Worm (Caenorhabditis elegans) whole organism, mixed stage, embryonic: ENCODE results near the gene srx-50.

Source experiments
- M03D4.4 ChIP-seq: sonication (generic microtip); optimal IDR thresholded peaks from 2 replicates; lab custom pipeline; 2017; ENCODE audit warnings: mild to moderate bottlenecking, missing genetic modification characterization, missing compliant biosample characterization
- blmp-1 ChIP-seq: fragments of 150-350 bp; optimal IDR thresholded peaks from 2 replicates; lab custom pipeline; 2014; ENCODE audit warnings: missing biosample characterization, missing genetic modification characterization
- ceh-39 ChIP-seq: fragments of 150-350 bp; optimal IDR thresholded peaks from 2 replicates; lab custom pipeline; 2014; ENCODE audit warnings: missing biosample characterization, missing genetic modification characterization
- ceh-43 ChIP-seq: fragments of 200-800 bp; sonication (Bioruptor generic); optimal IDR thresholded peaks from 2 replicates; lab custom pipeline; 2018; ENCODE audit warnings: mild to moderate bottlenecking, missing genetic modification characterization, moderate library complexity, missing compliant biosample characterization
- ceh-83 ChIP-seq: fragments of 200-800 bp; sonication (Bioruptor generic); optimal IDR thresholded peaks from 2 replicates; lab custom pipeline; 2018; ENCODE audit warnings: mild to moderate bottlenecking, missing genetic modification characterization, missing compliant biosample characterization
- ces-1 ChIP-seq: fragments of 150-350 bp; optimal IDR thresholded peaks from 2 replicates; lab custom pipeline; 2014; ENCODE audit warnings: missing biosample characterization, missing genetic modification reagents, missing genetic modification characterization
- elt-1 ChIP-seq: sonication (generic microtip); optimal IDR thresholded peaks from 2 replicates; lab custom pipeline; 2017; ENCODE audit warnings: missing genetic modification characterization, mild to moderate bottlenecking, missing compliant biosample characterization, antibody characterized with exemption, moderate library complexity, borderline replicate concordance; ENCODE audit not compliant: insufficient read depth
- ham-2 ChIP-seq: fragments of 200-800 bp; sonication (Bioruptor generic); optimal IDR thresholded peaks from 2 replicates; lab custom pipeline; 2018; ENCODE audit warnings: mild to moderate bottlenecking, missing genetic modification characterization, missing compliant biosample characterization
- hlh-1 ChIP-seq: fragments of 150-350 bp; optimal IDR thresholded peaks from 2 replicates; lab custom pipeline; 2014; ENCODE audit warnings: missing biosample characterization, missing genetic modification reagents, missing genetic modification characterization
- lin-13 ChIP-seq: fragments of 150-350 bp; optimal IDR thresholded peaks from 2 replicates; lab custom pipeline; 2014; ENCODE audit warnings: missing biosample characterization, missing genetic modification characterization
- lin-32 ChIP-seq: fragments of 200-800 bp; sonication (Bioruptor generic); optimal IDR thresholded peaks from 2 replicates; lab custom pipeline; 2018; ENCODE audit warnings: mild to moderate bottlenecking, missing genetic modification characterization, missing compliant biosample characterization
- lsy-2 ChIP-seq: fragments of 150-350 bp; optimal IDR thresholded peaks from 2 replicates; lab custom pipeline; 2014; ENCODE audit warnings: missing biosample characterization, missing genetic modification characterization
- mep-1 ChIP-seq: fragments of 150-350 bp; optimal IDR thresholded peaks from 2 replicates; lab custom pipeline; 2017; ENCODE audit warnings: missing biosample characterization, missing genetic modification reagents, missing genetic modification characterization, inconsistent platforms
- mls-2 ChIP-seq: sonication (generic microtip); optimal IDR thresholded peaks from 2 replicates; lab custom pipeline; 2016; ENCODE audit warnings: mild to moderate bottlenecking, missing genetic modification characterization, moderate library complexity, missing compliant biosample characterization
- nhr-12 ChIP-seq: fragments of 150-350 bp; optimal IDR thresholded peaks from 2 replicates; lab custom pipeline; 2014; ENCODE audit warnings: missing biosample characterization, missing genetic modification characterization
- nhr-2 ChIP-seq: fragments of 150-350 bp; optimal IDR thresholded peaks from 2 replicates; lab custom pipeline; 2014; ENCODE audit warnings: missing biosample characterization, missing genetic modification characterization
- nhr-237 ChIP-seq: fragments of 150-350 bp; optimal IDR thresholded peaks from 2 replicates; lab custom pipeline; 2014; ENCODE audit warnings: missing biosample characterization, missing genetic modification characterization
- nhr-28 ChIP-seq: fragments of 150-350 bp; optimal IDR thresholded peaks from 2 replicates; lab custom pipeline; 2014; ENCODE audit warnings: missing biosample characterization, missing genetic modification characterization
- nhr-76 ChIP-seq: sonication (generic microtip); optimal IDR thresholded peaks from 2 replicates; lab custom pipeline; 2017; ENCODE audit warnings: missing biosample characterization, missing genetic modification characterization
- pha-4 ChIP-seq: fragments of 150-350 bp; optimal IDR thresholded peaks from 2 replicates; lab custom pipeline; 2018; ENCODE audit warnings: missing biosample characterization, missing genetic modification reagents, missing genetic modification characterization
- snpc-4 ChIP-seq: fragments of 150-350 bp; optimal IDR thresholded peaks from 2 replicates; lab custom pipeline; 2014; ENCODE audit warnings: missing biosample characterization, missing genetic modification characterization
- sptf-1 ChIP-seq: sonication (generic microtip); optimal IDR thresholded peaks from 2 replicates; lab custom pipeline; 2017; ENCODE audit warnings: mild to moderate bottlenecking, missing genetic modification characterization, moderate library complexity, missing compliant biosample characterization
- tbx-8 ChIP-seq: fragments of 200-800 bp; sonication (Bioruptor generic); optimal IDR thresholded peaks from 2 replicates; lab custom pipeline; 2018; ENCODE audit warnings: mild to moderate bottlenecking, missing genetic modification characterization, moderate library complexity, missing compliant biosample characterization
- unc-120 ChIP-seq: sonication (generic microtip); optimal IDR thresholded peaks from 2 replicates; lab custom pipeline; 2017; ENCODE audit warnings: missing genetic modification characterization, missing compliant biosample characterization; ENCODE audit not compliant: poor library complexity, severe bottlenecking
- unc-39 ChIP-seq: fragments of 150-350 bp; optimal IDR thresholded peaks from 2 replicates; lab custom pipeline; 2014; ENCODE audit warnings: missing biosample characterization, missing genetic modification characterization
- unc-62 ChIP-seq: fragments of 150-350 bp; optimal IDR thresholded peaks from 2 replicates; lab custom pipeline; 2014; ENCODE audit warnings: missing biosample characterization, missing genetic modification reagents, missing genetic modification characterization
- zip-8 ChIP-seq: fragments of 150-350 bp; optimal IDR thresholded peaks from 2 replicates; lab custom pipeline; 2014; ENCODE audit warnings: missing biosample characterization, missing genetic modification characterization
- ztf-11 ChIP-seq: fragments of 150-350 bp; optimal IDR thresholded peaks from 2 replicates; lab custom pipeline; 2014; ENCODE audit warnings: missing biosample characterization, missing genetic modification characterization

The srx-50 gene

DNA sequence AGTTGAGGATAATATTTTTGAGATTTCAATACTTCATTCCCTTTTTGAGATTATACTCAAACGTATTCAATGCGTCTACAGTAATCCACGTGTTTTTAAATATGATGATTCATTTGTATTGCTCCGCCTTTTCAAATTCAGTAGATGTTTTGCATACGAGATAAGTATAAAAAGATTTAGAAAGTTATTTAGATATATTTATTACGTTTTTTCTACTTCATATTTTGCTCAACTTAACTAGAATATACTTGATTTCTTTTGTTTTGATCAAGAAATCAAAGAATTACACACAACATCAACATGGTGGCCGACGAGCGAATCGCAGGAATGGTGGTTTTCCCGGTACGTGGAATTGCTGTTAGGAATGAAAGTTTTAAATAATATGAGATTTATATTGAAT is at the start of gene srx-50:
Gene srx-50 (plus strand): TSS at position 301 of the 400 bp plus-strand sequence.
- no peak for TF ChIP-seq hlh-1
- TF ChIP-seq ham-2 (GFP tag; lab: Kevin White, UChicago), result no peak
- no peak for TF ChIP-seq lsy-2
- TF ChIP-seq zip-8, result no peak
- no peak for TF ChIP-seq nhr-76 (tag; lab: Kevin White, UChicago)
- TF ChIP-seq ceh-43 (GFP tag; lab: Kevin White, UChicago), result no peak
- no peak for TF ChIP-seq snpc-4

DNA sequence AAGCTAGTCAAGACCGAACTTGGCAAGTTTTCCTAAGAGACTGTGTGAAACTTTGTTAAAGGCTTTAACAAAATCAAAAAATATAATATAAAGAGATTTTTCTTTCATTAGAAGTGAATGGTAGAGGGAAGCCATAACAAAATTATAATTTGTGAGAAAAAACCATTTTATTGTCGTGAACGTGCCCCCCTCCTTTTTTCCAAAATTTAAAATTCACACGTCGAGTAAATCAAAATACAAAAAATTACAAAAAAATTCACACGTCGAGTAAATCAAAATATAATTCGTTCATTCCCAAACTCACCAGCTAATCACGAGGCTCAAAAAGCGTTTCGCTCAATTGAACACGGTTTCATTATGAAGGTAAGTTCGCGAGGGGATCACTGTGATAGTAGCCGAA is 48.2 kb upstream of the srx-50 start, which contains the start of gene C25A8.2:
Gene C25A8.2 (plus strand): TSS at position 301 of the 400 bp plus-strand sequence.
- TF ChIP-seq elt-1 (tag; lab: Kevin White, UChicago), result no peak
- no peak for TF ChIP-seq hlh-1
- TF ChIP-seq nhr-12 (tag; lab: Kevin White, UChicago), result no peak
- no peak for TF ChIP-seq nhr-28 (tag; lab: Kevin White, UChicago)
- TF ChIP-seq pha-4 (tag; lab: Kevin White, UChicago), result no peak
- no peak for TF ChIP-seq unc-62 (GFP tag; lab: Kevin White, UChicago)
- TF ChIP-seq M03D4.4 (tag; lab: Kevin White, UChicago), result no peak
- no peak for TF ChIP-seq lsy-2
- TF ChIP-seq ceh-39 (tag; lab: Kevin White, UChicago), result no peak
- no peak for TF ChIP-seq nhr-2 (tag; lab: Kevin White, UChicago)
- no peak for TF ChIP-seq ham-2 (GFP tag; lab: Kevin White, UChicago)
- TF ChIP-seq nhr-76 (tag; lab: Kevin White, UChicago), result no peak
- TF ChIP-seq ces-1 (GFP tag; lab: Kevin White, UChicago), result no peak
- TF ChIP-seq ceh-43 (GFP tag; lab: Kevin White, UChicago), result no peak
- no peak for TF ChIP-seq mls-2 (tag; lab: Kevin White, UChicago)
- no peak for TF ChIP-seq lin-32 (GFP tag; lab: Kevin White, UChicago)
- no peak for TF ChIP-seq snpc-4
- no peak for TF ChIP-seq nhr-237
- no peak for TF ChIP-seq lin-13 (tag; lab: Kevin White, UChicago)
- no peak for TF ChIP-seq ceh-83 (GFP tag; lab: Kevin White, UChicago)

DNA sequence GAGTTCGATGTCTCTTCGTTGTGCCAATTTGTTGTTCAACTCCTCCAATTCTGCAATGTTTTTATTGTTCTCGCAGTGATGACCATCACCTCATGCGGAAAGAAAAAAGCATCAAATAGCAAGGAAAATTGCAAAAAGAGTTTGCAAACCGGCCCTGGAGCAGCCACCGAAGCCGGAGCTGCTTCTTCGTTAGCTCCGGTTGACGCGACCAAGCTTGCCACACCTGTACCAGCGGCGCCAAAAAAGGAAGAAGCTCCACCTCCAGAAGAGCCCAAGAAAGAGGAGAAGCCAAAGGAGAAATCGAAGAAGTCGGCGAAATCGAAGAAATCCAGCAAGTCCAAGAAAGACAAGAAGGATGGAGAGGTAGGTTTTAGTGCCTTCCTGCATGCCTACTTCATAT is 47.6 kb upstream of the srx-50 start:
- TF ChIP-seq nhr-76 (tag; lab: Kevin White, UChicago), result no peak
- TF ChIP-seq unc-39, result no peak
- no peak for TF ChIP-seq M03D4.4 (tag; lab: Kevin White, UChicago)

DNA sequence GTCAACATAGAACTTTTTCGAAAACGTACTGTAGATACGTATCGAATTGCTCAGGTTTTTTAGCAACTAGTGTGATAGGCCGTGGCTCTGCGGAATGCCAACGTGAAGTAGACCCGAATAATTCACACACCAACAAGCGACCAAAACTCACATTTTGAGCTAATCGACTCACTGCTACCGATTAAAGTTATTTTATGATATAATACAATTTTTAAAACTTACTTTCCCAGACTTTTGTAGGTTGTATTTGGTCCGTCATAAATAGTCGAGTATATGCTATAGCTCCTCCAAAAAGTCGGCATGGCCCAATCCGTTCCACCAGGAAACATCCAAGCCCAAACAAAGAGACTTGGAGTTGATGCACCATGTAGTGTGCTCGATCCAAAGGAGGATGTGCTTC is 46.9 kb upstream of the srx-50 start, which contains the start of gene C25A8.1:
Gene C25A8.1 (plus strand): TSS at position 301 of the 400 bp plus-strand sequence.
- no peak for TF ChIP-seq ceh-43 (GFP tag; lab: Kevin White, UChicago)
- TF ChIP-seq unc-120, result no peak
- TF ChIP-seq lin-13 (tag; lab: Kevin White, UChicago), result no peak
- no peak for TF ChIP-seq sptf-1 (tag; lab: Kevin White, UChicago)
- no peak for TF ChIP-seq hlh-1
- TF ChIP-seq ztf-11, result no peak
- TF ChIP-seq tbx-8 (GFP tag; lab: Kevin White, UChicago), result no peak
- no peak for TF ChIP-seq mep-1 (tag; lab: Kevin White, UChicago)
- TF ChIP-seq elt-1 (tag; lab: Kevin White, UChicago), result no peak

DNA sequence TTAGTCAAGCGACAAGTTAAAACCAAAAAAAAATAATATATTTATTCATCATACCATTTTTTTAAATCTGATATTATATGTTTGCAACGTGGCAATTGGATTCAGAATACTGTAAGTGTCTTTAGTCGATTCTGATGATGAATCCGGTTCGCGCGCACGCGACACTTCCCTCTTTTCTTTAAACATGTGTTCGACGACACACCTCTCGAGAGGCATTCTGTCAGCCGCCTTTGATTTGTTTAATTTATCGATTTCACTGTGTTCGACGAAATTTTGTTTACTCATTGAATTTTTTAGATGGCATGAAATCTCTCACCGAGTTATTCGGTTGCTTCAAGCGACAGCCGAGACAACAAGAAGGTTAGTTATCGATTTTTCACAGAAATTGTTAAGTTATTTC is 46.0 kb upstream of the srx-50 start, which contains the start of gene trxr-1:
Gene trxr-1 (plus strand): TSS at position 227 of the 400 bp plus-strand sequence.
- TF ChIP-seq hlh-1, result peak; percentile 12
- no peak for TF ChIP-seq lin-32 (GFP tag; lab: Kevin White, UChicago)
- TF ChIP-seq tbx-8 (GFP tag; lab: Kevin White, UChicago), result no peak
- TF ChIP-seq ztf-11, result no peak
- TF ChIP-seq pha-4 (tag; lab: Kevin White, UChicago), result no peak
- no peak for TF ChIP-seq unc-39
- no peak for TF ChIP-seq unc-62 (GFP tag; lab: Kevin White, UChicago)

DNA sequence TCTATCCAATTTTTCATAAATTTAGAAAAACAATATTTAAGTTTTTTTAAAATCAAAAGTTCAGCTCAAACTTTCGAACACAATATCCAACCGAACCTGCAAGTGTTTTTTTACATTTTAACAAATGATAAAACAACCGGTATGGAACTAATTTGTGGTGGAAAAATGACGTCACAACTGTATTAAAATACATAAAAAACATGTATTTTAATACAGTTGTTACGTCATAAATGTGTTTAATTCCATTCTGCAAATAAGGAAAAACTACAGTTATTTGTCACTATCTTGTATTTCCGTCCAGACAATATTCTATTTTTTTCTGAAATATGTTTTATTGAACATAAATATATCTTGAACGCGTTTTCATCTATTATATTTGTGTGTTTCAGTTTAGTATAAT is 45.6 kb upstream of the srx-50 start:
- TF ChIP-seq blmp-1 (tag; lab: Kevin White, UChicago), result no peak
- no peak for TF ChIP-seq sptf-1 (tag; lab: Kevin White, UChicago)
- no peak for TF ChIP-seq unc-120
- TF ChIP-seq zip-8, result peak; percentile 99
